Worm (Caenorhabditis elegans) whole organism, mixed stage, embryonic: ENCODE data around the gene gtf-2H1.

Source experiments
- M03D4.4 ChIP-seq: sonication (generic microtip); optimal IDR thresholded peaks from 2 replicates; lab custom pipeline; 2017; ENCODE audit warnings: mild to moderate bottlenecking, missing genetic modification characterization, missing compliant biosample characterization
- blmp-1 ChIP-seq: fragments of 150-350 bp; optimal IDR thresholded peaks from 2 replicates; lab custom pipeline; 2014; ENCODE audit warnings: missing biosample characterization, missing genetic modification characterization
- ceh-39 ChIP-seq: fragments of 150-350 bp; optimal IDR thresholded peaks from 2 replicates; lab custom pipeline; 2014; ENCODE audit warnings: missing biosample characterization, missing genetic modification characterization
- ceh-43 ChIP-seq: fragments of 200-800 bp; sonication (Bioruptor generic); optimal IDR thresholded peaks from 2 replicates; lab custom pipeline; 2018; ENCODE audit warnings: mild to moderate bottlenecking, missing genetic modification characterization, moderate library complexity, missing compliant biosample characterization
- ceh-83 ChIP-seq: fragments of 200-800 bp; sonication (Bioruptor generic); optimal IDR thresholded peaks from 2 replicates; lab custom pipeline; 2018; ENCODE audit warnings: mild to moderate bottlenecking, missing genetic modification characterization, missing compliant biosample characterization
- ces-1 ChIP-seq: fragments of 150-350 bp; optimal IDR thresholded peaks from 2 replicates; lab custom pipeline; 2014; ENCODE audit warnings: missing biosample characterization, missing genetic modification reagents, missing genetic modification characterization
- cnd-1 ChIP-seq: fragments of 200-800 bp; sonication (Bioruptor generic); optimal IDR thresholded peaks from 2 replicates; lab custom pipeline; 2018; ENCODE audit warnings: mild to moderate bottlenecking, missing genetic modification characterization, missing compliant biosample characterization
- drap-1 ChIP-seq: fragments of 200-800 bp; sonication (Bioruptor generic); optimal IDR thresholded peaks from 3 replicates; lab custom pipeline; 2018; ENCODE audit warnings: mild to moderate bottlenecking, missing genetic modification characterization, missing compliant biosample characterization
- elt-3 ChIP-seq: fragments of 150-350 bp; optimal IDR thresholded peaks from 2 replicates; lab custom pipeline; 2014; ENCODE audit warnings: missing biosample characterization, missing genetic modification characterization
- flh-1 ChIP-seq: fragments of 200-800 bp; sonication (Bioruptor generic); optimal IDR thresholded peaks from 2 replicates; lab custom pipeline; 2018; ENCODE audit warnings: mild to moderate bottlenecking, missing genetic modification characterization, moderate library complexity, missing compliant biosample characterization
- ham-2 ChIP-seq: fragments of 200-800 bp; sonication (Bioruptor generic); optimal IDR thresholded peaks from 2 replicates; lab custom pipeline; 2018; ENCODE audit warnings: mild to moderate bottlenecking, missing genetic modification characterization, missing compliant biosample characterization
- hlh-1 ChIP-seq: fragments of 150-350 bp; optimal IDR thresholded peaks from 2 replicates; lab custom pipeline; 2014; ENCODE audit warnings: missing biosample characterization, missing genetic modification reagents, missing genetic modification characterization
- lin-13 ChIP-seq: fragments of 150-350 bp; optimal IDR thresholded peaks from 2 replicates; lab custom pipeline; 2014; ENCODE audit warnings: missing biosample characterization, missing genetic modification characterization
- lin-32 ChIP-seq: fragments of 200-800 bp; sonication (Bioruptor generic); optimal IDR thresholded peaks from 2 replicates; lab custom pipeline; 2018; ENCODE audit warnings: mild to moderate bottlenecking, missing genetic modification characterization, missing compliant biosample characterization
- lsy-2 ChIP-seq: fragments of 150-350 bp; optimal IDR thresholded peaks from 2 replicates; lab custom pipeline; 2014; ENCODE audit warnings: missing biosample characterization, missing genetic modification characterization
- mab-5 ChIP-seq: fragments of 150-350 bp; optimal IDR thresholded peaks from 2 replicates; lab custom pipeline; 2014; ENCODE audit warnings: missing biosample characterization, missing genetic modification characterization
- mep-1 ChIP-seq: fragments of 150-350 bp; optimal IDR thresholded peaks from 2 replicates; lab custom pipeline; 2017; ENCODE audit warnings: missing biosample characterization, missing genetic modification reagents, missing genetic modification characterization, inconsistent platforms
- mls-2 ChIP-seq: sonication (generic microtip); optimal IDR thresholded peaks from 2 replicates; lab custom pipeline; 2016; ENCODE audit warnings: mild to moderate bottlenecking, missing genetic modification characterization, moderate library complexity, missing compliant biosample characterization
- nhr-12 ChIP-seq: fragments of 150-350 bp; optimal IDR thresholded peaks from 2 replicates; lab custom pipeline; 2014; ENCODE audit warnings: missing biosample characterization, missing genetic modification characterization
- nhr-2 ChIP-seq: fragments of 150-350 bp; optimal IDR thresholded peaks from 2 replicates; lab custom pipeline; 2014; ENCODE audit warnings: missing biosample characterization, missing genetic modification characterization
- nhr-237 ChIP-seq: fragments of 150-350 bp; optimal IDR thresholded peaks from 2 replicates; lab custom pipeline; 2014; ENCODE audit warnings: missing biosample characterization, missing genetic modification characterization
- nhr-28 ChIP-seq: fragments of 150-350 bp; optimal IDR thresholded peaks from 2 replicates; lab custom pipeline; 2014; ENCODE audit warnings: missing biosample characterization, missing genetic modification characterization
- nhr-76 ChIP-seq: sonication (generic microtip); optimal IDR thresholded peaks from 2 replicates; lab custom pipeline; 2017; ENCODE audit warnings: missing biosample characterization, missing genetic modification characterization
- pha-4 ChIP-seq: fragments of 150-350 bp; optimal IDR thresholded peaks from 2 replicates; lab custom pipeline; 2018; ENCODE audit warnings: missing biosample characterization, missing genetic modification reagents, missing genetic modification characterization
- sem-2 ChIP-seq: fragments of 200-800 bp; sonication (Bioruptor generic); optimal IDR thresholded peaks from 2 replicates; lab custom pipeline; 2018; ENCODE audit warnings: mild to moderate bottlenecking, missing genetic modification characterization, missing compliant biosample characterization
- snpc-4 ChIP-seq: fragments of 150-350 bp; optimal IDR thresholded peaks from 2 replicates; lab custom pipeline; 2014; ENCODE audit warnings: missing biosample characterization, missing genetic modification characterization
- sptf-1 ChIP-seq: sonication (generic microtip); optimal IDR thresholded peaks from 2 replicates; lab custom pipeline; 2017; ENCODE audit warnings: mild to moderate bottlenecking, missing genetic modification characterization, moderate library complexity, missing compliant biosample characterization
- unc-120 ChIP-seq: sonication (generic microtip); optimal IDR thresholded peaks from 2 replicates; lab custom pipeline; 2017; ENCODE audit warnings: missing genetic modification characterization, missing compliant biosample characterization; ENCODE audit not compliant: poor library complexity, severe bottlenecking
- unc-39 ChIP-seq: fragments of 150-350 bp; optimal IDR thresholded peaks from 2 replicates; lab custom pipeline; 2014; ENCODE audit warnings: missing biosample characterization, missing genetic modification characterization
- unc-62 ChIP-seq: fragments of 150-350 bp; optimal IDR thresholded peaks from 2 replicates; lab custom pipeline; 2014; ENCODE audit warnings: missing biosample characterization, missing genetic modification reagents, missing genetic modification characterization
- zip-8 ChIP-seq: fragments of 150-350 bp; optimal IDR thresholded peaks from 2 replicates; lab custom pipeline; 2014; ENCODE audit warnings: missing biosample characterization, missing genetic modification characterization

Gene gtf-2H1

ce11 chrIV:269107-269506 lies 37.5 kb upstream of the gtf-2H1 start, which contains the start of gene T21D12.11:
Gene T21D12.11 (plus strand): TSS chrIV:269407.
- TF ChIP-seq unc-39 (tag; lab: Kevin White, UChicago): no peak
- TF ChIP-seq blmp-1 (tag; lab: Kevin White, UChicago): no peak
- TF ChIP-seq ces-1: no peak
- TF ChIP-seq elt-3 (tag; lab: Kevin White, UChicago): no peak
- no peak for TF ChIP-seq ceh-39 (tag; lab: Kevin White, UChicago)
- TF ChIP-seq M03D4.4 (tag; lab: Kevin White, UChicago): no peak
- no peak for TF ChIP-seq drap-1 (GFP tag; lab: Kevin White, UChicago)
- TF ChIP-seq unc-120: no peak
- TF ChIP-seq cnd-1 (tag; lab: Kevin White, UChicago): no peak

ce11 chrIV:266148-266547 lies 34.6 kb upstream of the gtf-2H1 start, which contains the start of gene T21D12.12:
Gene T21D12.12 (plus strand): TSS chrIV:266448.
- TF ChIP-seq elt-3 (tag; lab: Kevin White, UChicago): no peak
- no peak for TF ChIP-seq unc-62
- no peak for TF ChIP-seq sem-2 (GFP tag; lab: Kevin White, UChicago)
- TF ChIP-seq ham-2 (GFP tag; lab: Kevin White, UChicago): no peak
- TF ChIP-seq blmp-1 (tag; lab: Kevin White, UChicago): no peak
- no peak for TF ChIP-seq nhr-12 (tag; lab: Kevin White, UChicago)
- TF ChIP-seq zip-8 (tag; lab: Kevin White, UChicago): no peak
- no peak for TF ChIP-seq ceh-43 (GFP tag; lab: Kevin White, UChicago)
- no peak for TF ChIP-seq drap-1 (GFP tag; lab: Kevin White, UChicago)
- no peak for TF ChIP-seq nhr-237
- TF ChIP-seq, all 35 proteins: peak for 0

ce11 chrIV:264182-264709 lies 32.7 kb upstream of the gtf-2H1 start, which contains the start of gene pat-6:
Gene pat-6 (minus strand): TSS chrIV:264232.
- TF ChIP-seq unc-39 (tag; lab: Kevin White, UChicago): no peak
- TF ChIP-seq unc-62: peak; percentile 27
- peak; percentile 50 for TF ChIP-seq ces-1
- no peak for TF ChIP-seq zip-8 (tag; lab: Kevin White, UChicago)
- TF ChIP-seq unc-120: peak; percentile 76
- TF ChIP-seq snpc-4 (tag; lab: Kevin White, UChicago): no peak
- TF ChIP-seq hlh-1: peak; percentile 44
- TF ChIP-seq nhr-76: no peak
- no peak for TF ChIP-seq ceh-43 (GFP tag; lab: Kevin White, UChicago)

- no peak for TF ChIP-seq lin-13 (tag; lab: Kevin White, UChicago)
- TF ChIP-seq ces-1: no peak
- no peak for TF ChIP-seq unc-62
- no peak for TF ChIP-seq lin-32 (GFP tag; lab: Kevin White, UChicago)
- TF ChIP-seq unc-120: no peak
- TF ChIP-seq nhr-12 (tag; lab: Kevin White, UChicago): no peak
- TF ChIP-seq ceh-83 (GFP tag; lab: Kevin White, UChicago): no peak
- no peak for TF ChIP-seq mls-2 (tag; lab: Kevin White, UChicago)
- TF ChIP-seq snpc-4 (tag; lab: Kevin White, UChicago): no peak
- no peak for TF ChIP-seq flh-1 (GFP tag; lab: Kevin White, UChicago)
Measured at ce11 chrIV:262460-262859, 30.9 kb upstream of the gtf-2H1 start.

ce11 chrIV:261607-262006 lies 30.0 kb upstream of the gtf-2H1 start, which contains the start of gene pqbp-1.1:
Gene pqbp-1.1 (minus strand): TSS chrIV:261683.
- TF ChIP-seq lin-32 (GFP tag; lab: Kevin White, UChicago): no peak
- peak; percentile 19 for TF ChIP-seq mep-1 (tag; lab: Kevin White, UChicago)
- no peak for TF ChIP-seq nhr-28
- TF ChIP-seq unc-120: no peak
- peak; percentile 98 for TF ChIP-seq ces-1
- TF ChIP-seq ceh-83 (GFP tag; lab: Kevin White, UChicago): no peak
- peak; percentile 12 for TF ChIP-seq nhr-2 (tag; lab: Kevin White, UChicago)
- TF ChIP-seq ceh-39 (tag; lab: Kevin White, UChicago): peak; percentile 60
- TF ChIP-seq pha-4 (tag; lab: Kevin White, UChicago): peak; percentile 40
- no peak for TF ChIP-seq mls-2 (tag; lab: Kevin White, UChicago)
- TF ChIP-seq mab-5 (tag; lab: Kevin White, UChicago): peak; percentile 42
- TF ChIP-seq lsy-2 (tag; lab: Kevin White, UChicago): peak; percentile 68
- peak; percentile 7 for TF ChIP-seq nhr-237
- TF ChIP-seq sptf-1: peak; percentile 5
